Fruit fly (Drosophila melanogaster) whole organism, embryonic: ENCODE measurements around the gene fit.

ENCODE experiments used
- Antp ChIP-seq: fragments of 200-800 bp; sonication (Bioruptor generic); optimal IDR thresholded peaks from 3 replicates; lab custom pipeline; 2016; ENCODE audit warnings: missing biosample characterization, missing genetic modification characterization
- B-H2 ChIP-seq: fragments of 200-800 bp; sonication (Bioruptor generic); optimal IDR thresholded peaks from 2 replicates; lab custom pipeline; 2018; ENCODE audit warnings: missing biosample characterization, mild to moderate bottlenecking, missing genetic modification characterization
- CG10274 ChIP-seq: fragments of 200-800 bp; sonication (Bioruptor generic); optimal IDR thresholded peaks from 3 replicates; lab custom pipeline; 2017; ENCODE audit warnings: missing biosample characterization, mild to moderate bottlenecking, missing genetic modification characterization
- CG12104 ChIP-seq: fragments of 200-800 bp; sonication (Bioruptor generic); optimal IDR thresholded peaks from 3 replicates; lab custom pipeline; 2016; ENCODE audit warnings: missing biosample characterization, missing genetic modification characterization
- CG13624 ChIP-seq: fragments of 200-800 bp; sonication (Bioruptor generic); optimal IDR thresholded peaks from 2 replicates; lab custom pipeline; 2016; ENCODE audit warnings: missing biosample characterization, missing genetic modification characterization
- CG14441 ChIP-seq: fragments of 200-800 bp; sonication (Bioruptor generic); IDR thresholded peaks from 2 replicates; pipeline ENCODE4 v1.3.6; 2022; ENCODE audit warnings: missing biosample characterization, missing genetic modification characterization
- CG15011 ChIP-seq: fragments of 200-800 bp; sonication (Bioruptor generic); optimal IDR thresholded peaks from 3 replicates; lab custom pipeline; 2018; ENCODE audit warnings: missing biosample characterization, mild to moderate bottlenecking, missing genetic modification characterization
- CG15479 ChIP-seq: fragments of 200-800 bp; sonication (Bioruptor generic); optimal IDR thresholded peaks from 3 replicates; lab custom pipeline; 2019; ENCODE audit warnings: missing biosample characterization, mild to moderate bottlenecking, missing genetic modification characterization, moderate library complexity
- CG17328 ChIP-seq: fragments of 200-800 bp; sonication (Bioruptor generic); IDR thresholded peaks from 2 replicates; pipeline ENCODE4 v1.3.6; 2022; ENCODE audit warnings: missing biosample characterization, missing genetic modification characterization
- CG18476 ChIP-seq: fragments of 200-800 bp; sonication (Bioruptor generic); optimal IDR thresholded peaks from 2 replicates; lab custom pipeline; 2016; ENCODE audit warnings: missing biosample characterization, mild to moderate bottlenecking, missing genetic modification characterization
- CG18599 ChIP-seq: fragments of 200-800 bp; sonication (Bioruptor generic); optimal IDR thresholded peaks from 3 replicates; lab custom pipeline; 2017; ENCODE audit warnings: missing biosample characterization, missing genetic modification characterization, mild to moderate bottlenecking, moderate library complexity, missing genetic modification reagents
- CG2129 ChIP-seq: fragments of 200-800 bp; sonication (Bioruptor generic); IDR thresholded peaks from 2 replicates; pipeline ENCODE4 v1.3.6; 2022; ENCODE audit warnings: missing biosample characterization, missing genetic modification characterization; ENCODE audit not compliant: partially characterized antibody
- CG30020 ChIP-seq: fragments of 200-800 bp; optimal IDR thresholded peaks from 2 replicates; lab custom pipeline; 2019; ENCODE audit warnings: missing biosample characterization, mild to moderate bottlenecking, missing genetic modification characterization, moderate library complexity
- CG31388 ChIP-seq: fragments of 200-800 bp; sonication (Bioruptor generic); optimal IDR thresholded peaks from 2 replicates; lab custom pipeline; 2016; ENCODE audit warnings: missing biosample characterization, missing genetic modification characterization
- CG3726 ChIP-seq: fragments of 200-800 bp; sonication (Bioruptor generic); IDR thresholded peaks from 3 replicates; pipeline ENCODE4, ENCODE4 v1.3.6; 2022; ENCODE audit warnings: missing biosample characterization, missing genetic modification characterization
- CG3847 ChIP-seq: fragments of 200-800 bp; sonication (Bioruptor generic); IDR thresholded peaks from 2 replicates; pipeline ENCODE4 v1.3.6; 2022; ENCODE audit warnings: missing biosample characterization, missing genetic modification characterization
- CG4404 ChIP-seq: fragments of 200-800 bp; sonication (Bioruptor generic); IDR thresholded peaks from 2 replicates; pipeline ENCODE4 v1.3.6; 2022; ENCODE audit warnings: missing biosample characterization, missing genetic modification characterization
- CG4730 ChIP-seq: fragments of 200-800 bp; sonication (Bioruptor generic); IDR thresholded peaks from 2 replicates; pipeline ENCODE4 v1.3.6; 2022; ENCODE audit warnings: missing biosample characterization, missing genetic modification characterization
- CG5245 ChIP-seq: fragments of 200-800 bp; sonication (Bioruptor generic); optimal IDR thresholded peaks from 3 replicates; lab custom pipeline; 2016; ENCODE audit warnings: missing biosample characterization, missing genetic modification characterization
- CG9215 ChIP-seq: fragments of 200-800 bp; sonication (Bioruptor generic); IDR thresholded peaks from 2 replicates; pipeline ENCODE4 v1.3.6; 2022; ENCODE audit warnings: missing biosample characterization, missing genetic modification characterization
- Dbx ChIP-seq: fragments of 200-800 bp; sonication (Bioruptor generic); IDR thresholded peaks from 3 replicates; pipeline ENCODE4 v1.3.6; 2022; ENCODE audit warnings: missing biosample characterization, missing genetic modification characterization
- Dp ChIP-seq: fragments of 200-800 bp; sonication (Bioruptor generic); optimal IDR thresholded peaks from 2 replicates; lab custom pipeline; 2018; ENCODE audit warnings: missing biosample characterization, mild to moderate bottlenecking, missing genetic modification characterization, moderate library complexity
- Eip74EF ChIP-seq, 2 experiments: fragments of 200-800 bp in 1 of 2; fragments of >200 bp in 1 of 2; sonication (Bioruptor generic) in 1 of 2; optimal IDR thresholded peaks; 2 replicates each; lab custom pipeline; 2017 to 2019; ENCODE audit warnings: missing biosample characterization in 2 of 2, missing genetic modification characterization in 2 of 2, mild to moderate bottlenecking in 1 of 2, moderate library complexity in 1 of 2
- Ets65A ChIP-seq: fragments of 200-800 bp; sonication (Bioruptor generic); peaks from one replicate; lab custom pipeline; 2016; ENCODE audit warnings: missing biosample characterization, missing genetic modification characterization
- Gug ChIP-seq: fragments of 200-800 bp; sonication (Bioruptor generic); IDR thresholded peaks from 4 replicates; pipeline ENCODE4 v1.3.6; 2022; ENCODE audit warnings: missing biosample characterization, missing genetic modification characterization
- H15 ChIP-seq: fragments of 200-800 bp; sonication (Bioruptor generic); IDR thresholded peaks from 3 replicates; pipeline ENCODE4 v1.3.6; 2022; ENCODE audit warnings: missing biosample characterization, missing genetic modification characterization
- HHEX ChIP-seq: fragments of 200-800 bp; sonication (Bioruptor generic); optimal IDR thresholded peaks from 3 replicates; lab custom pipeline; 2017; ENCODE audit warnings: missing biosample characterization, mild to moderate bottlenecking, missing genetic modification characterization, missing genetic modification reagents
- Hr39 ChIP-seq: fragments of >200 bp; optimal IDR thresholded peaks from 2 replicates; lab custom pipeline; 2017
- Mrtf ChIP-seq: fragments of 200-800 bp; sonication (Bioruptor generic); IDR thresholded peaks from 3 replicates; pipeline ENCODE4 v1.3.6; 2022; ENCODE audit warnings: missing biosample characterization, missing genetic modification characterization
- NK7.1 ChIP-seq: fragments of 200-800 bp; sonication (Bioruptor generic); optimal IDR thresholded peaks from 3 replicates; lab custom pipeline; 2016; ENCODE audit warnings: missing biosample characterization, missing genetic modification characterization
- Poxn ChIP-seq: fragments of 200-800 bp; sonication (Bioruptor generic); IDR thresholded peaks from 2 replicates; pipeline ENCODE4 v1.3.6; 2022; ENCODE audit warnings: missing biosample characterization, missing genetic modification characterization
- Rfx ChIP-seq: fragments of 200-800 bp; sonication (Bioruptor generic); IDR thresholded peaks from 2 replicates; pipeline ENCODE4 v1.3.6; 2022; ENCODE audit warnings: missing biosample characterization, missing genetic modification characterization
- Rx ChIP-seq: fragments of 200-800 bp; sonication (Bioruptor generic); IDR thresholded peaks from 2 replicates; pipeline ENCODE4 v1.3.6; 2022; ENCODE audit warnings: missing biosample characterization, missing genetic modification characterization
- Sin3A ChIP-seq: fragments of >200 bp; optimal IDR thresholded peaks from 2 replicates; lab custom pipeline; 2018
- Spps ChIP-seq: fragments of 200-800 bp; sonication (Bioruptor generic); optimal IDR thresholded peaks from 2 replicates; lab custom pipeline; 2018; ENCODE audit warnings: missing biosample characterization, mild to moderate bottlenecking, missing genetic modification characterization
- Ssrp ChIP-seq: fragments of 200-800 bp; sonication (Bioruptor generic); optimal IDR thresholded peaks from 2 replicates; lab custom pipeline; 2018; ENCODE audit warnings: missing biosample characterization, mild to moderate bottlenecking, missing genetic modification characterization, moderate library complexity
- chm ChIP-seq: fragments of 200-800 bp; sonication (Bioruptor generic); IDR thresholded peaks from 2 replicates; pipeline ENCODE4 v1.3.6; 2022; ENCODE audit warnings: missing biosample characterization, missing genetic modification characterization
- cwo ChIP-seq: fragments of 200-800 bp; sonication (Bioruptor generic); optimal IDR thresholded peaks from 3 replicates; lab custom pipeline; 2017; ENCODE audit warnings: missing biosample characterization, missing genetic modification characterization, mild to moderate bottlenecking, moderate library complexity, missing genetic modification reagents
- dan ChIP-seq: fragments of 200-800 bp; sonication (Bioruptor generic); IDR thresholded peaks from 2 replicates; pipeline ENCODE4 v1.3.6; 2022; ENCODE audit warnings: missing biosample characterization, missing genetic modification characterization
- dmrt11E ChIP-seq: fragments of 200-800 bp; sonication (Bioruptor generic); optimal IDR thresholded peaks from 3 replicates; lab custom pipeline; 2018; ENCODE audit warnings: missing biosample characterization, mild to moderate bottlenecking, missing genetic modification characterization, moderate library complexity
- eyg ChIP-seq: fragments of 200-800 bp; sonication (Bioruptor generic); optimal IDR thresholded peaks from 3 replicates; lab custom pipeline; 2016; ENCODE audit warnings: missing biosample characterization, missing genetic modification characterization
- fru ChIP-seq: fragments of >200 bp; optimal IDR thresholded peaks from 2 replicates; lab custom pipeline; 2017
- hth ChIP-seq: fragments of >200 bp; optimal IDR thresholded peaks from 2 replicates; lab custom pipeline; 2017; ENCODE audit warnings: inconsistent platforms
- lmd ChIP-seq: fragments of 200-800 bp; sonication (Bioruptor generic); IDR thresholded peaks from 2 replicates; pipeline ENCODE4 v1.3.6; 2022; ENCODE audit warnings: missing biosample characterization, missing genetic modification characterization
- luna ChIP-seq: fragments of 200-800 bp; sonication (Bioruptor generic); optimal IDR thresholded peaks from 2 replicates; lab custom pipeline; 2016; ENCODE audit warnings: missing biosample characterization, missing genetic modification characterization
- odd ChIP-seq: fragments of 200-800 bp; sonication (Bioruptor generic); optimal IDR thresholded peaks from 2 replicates; lab custom pipeline; 2017; ENCODE audit warnings: missing biosample characterization, mild to moderate bottlenecking, missing genetic modification characterization
- pho ChIP-seq: fragments of 200-800 bp; sonication (Bioruptor generic); optimal IDR thresholded peaks from 2 replicates; lab custom pipeline; 2016; ENCODE audit warnings: missing biosample characterization, missing genetic modification characterization
- sens ChIP-seq: fragments of 200-800 bp; sonication (Bioruptor generic); peaks from one replicate; lab custom pipeline; 2016; ENCODE audit warnings: missing biosample characterization, missing genetic modification characterization
- tna ChIP-seq: fragments of 200-800 bp; sonication (Bioruptor generic); IDR thresholded peaks from 2 replicates; pipeline ENCODE4 v1.3.6; 2022; ENCODE audit warnings: missing biosample characterization, missing genetic modification characterization; ENCODE audit not compliant: partially characterized antibody
- toy ChIP-seq: fragments of 200-800 bp; sonication (Bioruptor generic); IDR thresholded peaks from 2 replicates; pipeline ENCODE4 v1.3.6; 2022; ENCODE audit warnings: missing biosample characterization, missing genetic modification characterization
- vvl ChIP-seq: fragments of 200-800 bp; sonication (Bioruptor generic); IDR thresholded peaks from 2 replicates; pipeline ENCODE4 v1.3.6; 2022; ENCODE audit warnings: missing biosample characterization, missing genetic modification characterization
- wor ChIP-seq: fragments of 200-800 bp; sonication (Bioruptor generic); IDR thresholded peaks from 2 replicates; pipeline ENCODE4 v1.3.6; 2022; ENCODE audit warnings: missing biosample characterization, missing genetic modification characterization

fit gene

DNA sequence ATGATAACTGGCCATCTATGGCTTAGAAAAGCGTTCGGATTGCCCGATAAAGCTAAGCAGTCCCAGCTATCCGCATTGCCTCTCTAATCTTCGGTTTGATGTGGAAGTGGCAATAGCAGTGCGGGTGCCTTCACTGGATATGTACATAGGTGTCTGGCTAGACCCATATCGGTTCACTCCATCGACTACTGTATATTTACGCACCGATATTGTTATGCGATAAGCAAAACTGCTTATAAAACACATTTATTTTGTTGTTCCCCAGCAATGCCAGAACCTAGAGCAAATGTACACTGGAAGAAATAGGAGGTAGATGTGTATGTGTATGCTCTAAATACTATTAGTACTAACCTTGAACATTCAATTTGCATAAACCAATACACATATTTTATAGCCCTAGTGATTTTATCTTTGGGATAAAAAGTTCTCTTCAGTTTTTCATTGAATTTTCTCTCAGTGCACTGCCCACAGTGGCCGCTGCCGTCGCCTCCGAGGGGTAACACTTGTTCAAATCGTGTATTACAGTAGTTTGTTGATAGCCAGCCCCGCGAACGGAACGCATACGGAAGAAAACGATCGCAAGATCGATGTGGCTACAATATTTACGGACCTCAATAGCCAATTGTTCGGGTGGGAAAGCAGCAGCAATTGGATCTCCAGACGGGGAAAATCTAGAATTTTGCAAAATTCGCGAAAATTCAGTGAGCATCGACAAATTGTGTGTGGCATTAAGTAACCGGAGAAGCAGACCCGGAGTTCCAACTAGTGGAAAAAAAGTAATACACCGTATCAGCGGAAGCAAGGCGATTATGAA is 13.9 kb downstream of the fit start, which contains the start of gene CG31431 (continued):
- TF ChIP-seq CG12104 (GFP tag; lab: Kevin White, UChicago) (peak; percentile 95), toy (GFP tag; lab: Robert Waterston, UW) (peak; percentile 96), chm (GFP tag; lab: Robert Waterston, UW) (peak; percentile 96), CG9215 (GFP tag; lab: Robert Waterston, UW) (peak; percentile 96), Dbx (peak; percentile 98), Rfx (GFP tag; lab: Robert Waterston, UW) (peak; percentile 99), cwo (GFP tag; lab: Kevin White, UChicago) (peak; percentile 97), Ssrp (peak; percentile 93), CG18599 (peak; percentile 99), lmd (peak; percentile 98), luna (GFP tag; lab: Kevin White, UChicago) (peak; percentile 94), CG18476 (GFP tag; lab: Kevin White, UChicago) (peak; percentile 96), NK7.1 (GFP tag; lab: Kevin White, UChicago) (peak; percentile 97), CG2129 (GFP tag; lab: Robert Waterston, UW) (no peak), CG5245 (peak; percentile 96), CG3847 (peak; percentile 98), Dp (GFP tag; lab: Kevin White, UChicago) (peak; percentile 13), Ets65A (peak; percentile 99), CG17328 (GFP tag; lab: Robert Waterston, UW) (peak; percentile 96), H15 (peak; percentile 96), Sin3A (lab: Kevin White, UChicago) (no peak), CG31388 (peak; percentile 96), CG30020 (tag; lab: Kevin White, UChicago) (peak; percentile 77), sens (GFP tag; lab: Kevin White, UChicago) (peak; percentile 99), CG4730 (GFP tag; lab: Robert Waterston, UW) (peak; percentile 95), Spps (tag; lab: Kevin White, UChicago) (peak; percentile 90), CG13624 (GFP tag; lab: Kevin White, UChicago) (peak; percentile 98), dmrt11E (peak; percentile 94), Antp (GFP tag; lab: Kevin White, UChicago) (peak; percentile 98), fru (lab: Kevin White, UChicago) (no peak), eyg (GFP tag; lab: Kevin White, UChicago) (peak; percentile 97), vvl (GFP tag; lab: Robert Waterston, UW) (peak; percentile 99), tna (GFP tag; lab: Robert Waterston, UW) (no peak), CG3726 (GFP tag; lab: Robert Waterston, UW) (peak; percentile 96), odd (GFP tag; lab: Kevin White, UChicago) (peak; percentile 90), Poxn (GFP tag; lab: Robert Waterston, UW) (peak; percentile 95), dan (GFP tag; lab: Robert Waterston, UW) (peak; percentile 88), Mrtf (GFP tag; lab: Robert Waterston, UW) (peak; percentile 97), wor (GFP tag; lab: Robert Waterston, UW) (peak; percentile 90), Rx (GFP tag; lab: Robert Waterston, UW) (peak; percentile 96), HHEX (GFP tag; lab: Kevin White, UChicago) (peak; percentile 98), CG15011 (GFP tag; lab: Kevin White, UChicago) (peak; percentile 96), CG14441 (GFP tag; lab: Robert Waterston, UW) (peak; percentile 97), Eip74EF (GFP tag; optimal IDR thresholded peaks at IDR 0.05; lab: Kevin White, UChicago) (peak in 1 of 2 experiments; percentile 96), CG10274 (GFP tag; lab: Kevin White, UChicago) (peak; percentile 92), hth (lab: Kevin White, UChicago) (no peak), B-H2 (GFP tag; lab: Kevin White, UChicago) (peak; percentile 94), CG4404 (GFP tag; lab: Robert Waterston, UW) (peak; percentile 96), Gug (GFP tag; lab: Robert Waterston, UW) (peak; percentile 93), CG15479 (GFP tag; lab: Kevin White, UChicago) (peak; percentile 58), Hr39 (lab: Kevin White, UChicago) (no peak), pho (GFP tag; lab: Kevin White, UChicago) (peak; percentile 97)
